Fruit fly (Drosophila melanogaster) whole organism, pupa: ENCODE measurements around the gene PK1-R.

Experiments
- CG12605 ChIP-seq: fragments of 200-800 bp; sonication (Bioruptor generic); IDR thresholded peaks from 2 replicates; pipeline ENCODE4 v1.3.6; 2022; ENCODE audit warnings: missing biosample characterization, missing genetic modification characterization
- CG13204 ChIP-seq: fragments of 200-800 bp; sonication (Bioruptor generic); optimal IDR thresholded peaks from 2 replicates; lab custom pipeline; 2018; ENCODE audit warnings: missing biosample characterization, mild to moderate bottlenecking, missing genetic modification characterization, moderate library complexity
- CG14655 ChIP-seq: fragments of 200-800 bp; sonication (Bioruptor generic); optimal IDR thresholded peaks from 3 replicates; lab custom pipeline; 2017; ENCODE audit warnings: mild to moderate bottlenecking, missing biosample characterization, missing genetic modification reagents, missing genetic modification characterization
- CG32121 ChIP-seq: fragments of 200-800 bp; sonication (Bioruptor generic); IDR thresholded peaks from 2 replicates; pipeline ENCODE4 v1.3.6; 2022; ENCODE audit warnings: missing biosample characterization, missing genetic modification characterization
- CG8159 ChIP-seq: fragments of 200-800 bp; sonication (Bioruptor generic); optimal IDR thresholded peaks from 3 replicates; lab custom pipeline; 2018; ENCODE audit warnings: missing biosample characterization, mild to moderate bottlenecking, missing genetic modification characterization, moderate library complexity
- EcR ChIP-seq: fragments of 200-800 bp; sonication (Bioruptor generic); optimal IDR thresholded peaks from 3 replicates; lab custom pipeline; 2019; ENCODE audit warnings: missing biosample characterization, missing genetic modification characterization, mild to moderate bottlenecking, moderate library complexity, missing genetic modification reagents
- Ets98B ChIP-seq: fragments of 200-800 bp; sonication (Bioruptor generic); IDR thresholded peaks from 2 replicates; pipeline ENCODE4 v1.3.6; 2022; ENCODE audit warnings: missing biosample characterization, missing genetic modification characterization
- gl ChIP-seq: fragments of 200-800 bp; sonication (Bioruptor generic); optimal IDR thresholded peaks from 2 replicates; lab custom pipeline; 2018; ENCODE audit warnings: missing biosample characterization, mild to moderate bottlenecking, missing genetic modification characterization

dm6 chr3R:14065241-14065640, 37.7 kb downstream of the PK1-R start:
- no peak for TF ChIP-seq CG32121 (GFP tag; lab: Robert Waterston, UW)
- TF ChIP-seq CG13204 (GFP tag; lab: Kevin White, UChicago) = no peak
- no peak for TF ChIP-seq gl (tag; lab: Kevin White, UChicago)
- TF ChIP-seq CG12605 = no peak
- TF ChIP-seq CG14655 (GFP tag; lab: Kevin White, UChicago) = no peak
- TF ChIP-seq EcR (GFP tag; lab: Kevin White, UChicago) = peak; percentile 77
- TF ChIP-seq CG8159 = no peak
- no peak for TF ChIP-seq Ets98B (GFP tag; lab: Robert Waterston, UW)
